Fruit fly (Drosophila melanogaster) whole organism, prepupa: ENCODE data around the gene CG32213.

Experiments
- CG6808 ChIP-seq: fragments of 200-800 bp; sonication (Bioruptor generic); optimal IDR thresholded peaks from 3 replicates; lab custom pipeline; 2017; ENCODE audit warnings: missing biosample characterization, missing genetic modification characterization, mild to moderate bottlenecking, moderate library complexity, missing genetic modification reagents
- CG8119 ChIP-seq: fragments of 200-800 bp; sonication (Bioruptor generic); IDR thresholded peaks from 3 replicates; pipeline ENCODE4 v1.3.6; 2022; ENCODE audit warnings: missing biosample characterization, missing genetic modification characterization

DNA sequence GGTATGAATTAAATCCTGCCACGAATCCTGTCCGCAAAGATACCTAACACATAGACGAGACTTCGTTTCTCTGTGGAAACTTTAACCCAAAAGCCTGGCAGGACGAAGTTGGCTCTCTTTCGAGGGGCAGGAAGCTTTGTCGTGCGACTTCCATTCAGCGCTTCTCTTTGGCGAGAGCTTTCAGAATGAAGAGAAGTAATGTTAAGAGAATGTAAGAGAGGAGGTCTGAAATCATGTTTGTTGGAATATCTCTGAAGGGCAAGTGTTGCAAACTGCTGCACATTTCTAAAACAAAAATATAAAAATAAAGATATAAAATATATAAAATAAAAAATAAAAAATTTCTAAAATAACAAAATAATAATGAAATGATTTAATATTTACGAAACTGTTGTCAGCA lies 6.4 kb downstream of the CG32213 start:
- TF ChIP-seq CG6808 (GFP tag; lab: Kevin White, UChicago) (no peak), CG8119 (GFP tag; lab: Robert Waterston, UW) (no peak)
